Fruit fly (Drosophila melanogaster): ENCODE results near the gene Culd.
A peak's percentile ranks its signal among the peaks of the same experiment; 100 is the strongest.

The Culd gene

dm6 chr3L:8405123-8405522 lies 49.0 kb upstream of the Culd start, which contains the start of the genes Tpt, mkg-p and CG13667 (continued):
- TF ChIP-seq fu2 (GFP tag; optimal IDR thresholded peaks at IDR 0.05) (no peak), vvl (GFP tag; IDR thresholded peaks at IDR 0.05) (peak; percentile 64), phol (tag; optimal IDR thresholded peaks at IDR 0.05) (peak; percentile 47), CG14860 (GFP tag; IDR thresholded peaks at IDR 0.05; ENCODE audit: partially characterized antibody) (peak; percentile 66; the same call in 2 of the 3 replicates), pzg (GFP tag; optimal IDR thresholded peaks at IDR 0.05) (peak; percentile 97), CG32772 (GFP tag; IDR thresholded peaks at IDR 0.05) (no peak), CG14710 (tag; optimal IDR thresholded peaks at IDR 0.05) (peak; percentile 70), CG3995 (GFP tag; optimal IDR thresholded peaks at IDR 0.05) (peak; percentile 31), CG10147 (GFP tag; optimal IDR thresholded peaks at IDR 0.05) (no peak), Sin3A (optimal IDR thresholded peaks at IDR 0.05) (peak; percentile 72), CG2875 (GFP tag; optimal IDR thresholded peaks at IDR 0.05) (no peak), Hmx (GFP tag; optimal IDR thresholded peaks at IDR 0.05) (no peak), CG31441 (GFP tag; IDR thresholded peaks at IDR 0.05) (no peak), MTF-1 (GFP tag; optimal IDR thresholded peaks at IDR 0.05; ENCODE audit: borderline replicate concordance) (no peak), Max (GFP tag; optimal IDR thresholded peaks at IDR 0.05) (no peak), CG18011 (GFP tag; optimal IDR thresholded peaks at IDR 0.05) (no peak), CG1602 (GFP tag; optimal IDR thresholded peaks at IDR 0.05) (no peak), Dip3 (GFP tag; optimal IDR thresholded peaks at IDR 0.05) (no peak), CHES-1-like (GFP tag; optimal IDR thresholded peaks at IDR 0.05) (peak; percentile 81), CG7987 (GFP tag; optimal IDR thresholded peaks at IDR 0.05) (no peak), ftz-f1 (GFP tag; optimal IDR thresholded peaks at IDR 0.05) (no peak), chif (GFP tag; optimal IDR thresholded peaks at IDR 0.05) (no peak), yki (optimal IDR thresholded peaks at IDR 0.05) (no peak), NK7.1 (GFP tag; optimal IDR thresholded peaks at IDR 0.05) (no peak), CG12659 (GFP tag; optimal IDR thresholded peaks at IDR 0.05) (peak; percentile 82), CG5953 (GFP tag; IDR thresholded peaks at IDR 0.05) (no peak), CG7556 (GFP tag; optimal IDR thresholded peaks at IDR 0.05) (no peak), Eip74EF (GFP tag; optimal IDR thresholded peaks at IDR 0.05) (no peak), disco-r (GFP tag; optimal IDR thresholded peaks at IDR 0.05) (no peak), CG3281 (GFP tag; optimal IDR thresholded peaks at IDR 0.05) (no peak), onecut (GFP tag; IDR thresholded peaks at IDR 0.05) (no peak), schlank (tag; optimal IDR thresholded peaks at IDR 0.05) (no peak), Lhr (GFP tag; optimal IDR thresholded peaks at IDR 0.05) (peak; percentile 16), CG17829 (tag; optimal IDR thresholded peaks at IDR 0.05) (peak; percentile 42), E2f1 (GFP tag; IDR thresholded peaks at IDR 0.05) (no peak), CG8290 (GFP tag; optimal IDR thresholded peaks at IDR 0.05) (no peak), CG8290 (tag; optimal IDR thresholded peaks at IDR 0.05) (no peak), croc (GFP tag; conservative IDR thresholded peaks at IDR 0.05) (no peak), CG14667 (GFP tag; IDR thresholded peaks at IDR 0.05) (no peak), Gug (GFP tag; IDR thresholded peaks at IDR 0.05) (no peak), cg (GFP tag; optimal IDR thresholded peaks at IDR 0.05) (no peak), nom (GFP tag; optimal IDR thresholded peaks at IDR 0.05) (no peak), crp (GFP tag; optimal IDR thresholded peaks at IDR 0.05) (peak in 1 of 2 experiments; percentile 16), Pdp1 (GFP tag; optimal IDR thresholded peaks at IDR 0.05) (no peak), Doc3 (GFP tag; IDR thresholded peaks at IDR 0.05; ENCODE audit: partially characterized antibody) (peak; percentile 63; the same call in 2 of the 3 replicates), ci (GFP tag; IDR thresholded peaks at IDR 0.05) (no peak), CG15601 (tag; optimal IDR thresholded peaks at IDR 0.05) (peak; percentile 74), bcd (GFP tag; optimal IDR thresholded peaks at IDR 0.05) (no peak), CG1832 (GFP tag; optimal IDR thresholded peaks at IDR 0.05) (no peak), CG15011 (GFP tag; optimal IDR thresholded peaks at IDR 0.05) (no peak), GATAe (GFP tag; conservative IDR thresholded peaks at IDR 0.05) (no peak)

Measured in whole organism, embryonic.